Fruit fly (Drosophila melanogaster) whole organism, embryonic: Measurements from ENCODE around the gene RhoGAP100F.

Source experiments
- CG11695 ChIP-seq: fragments of 200-800 bp; sonication (Bioruptor generic); IDR thresholded peaks from 3 replicates; pipeline ENCODE4 v1.3.6; 2022; ENCODE audit warnings: missing biosample characterization, missing genetic modification characterization
- CG12155 ChIP-seq: fragments of 200-800 bp; sonication (Bioruptor generic); optimal IDR thresholded peaks from 3 replicates; lab custom pipeline; 2016; ENCODE audit warnings: missing biosample characterization, missing genetic modification characterization
- CG12391 ChIP-seq: fragments of 200-800 bp; sonication (Bioruptor generic); optimal IDR thresholded peaks from 3 replicates; lab custom pipeline; 2018; ENCODE audit warnings: missing biosample characterization, mild to moderate bottlenecking, missing genetic modification characterization, moderate library complexity
- CG12659 ChIP-seq: fragments of 200-800 bp; sonication (Bioruptor generic); optimal IDR thresholded peaks from 3 replicates; lab custom pipeline; 2017; ENCODE audit warnings: mild to moderate bottlenecking, missing biosample characterization, missing genetic modification reagents, missing genetic modification characterization
- CG13287 ChIP-seq: fragments of 200-800 bp; sonication (Bioruptor generic); IDR thresholded peaks from 2 replicates; pipeline ENCODE4 v1.3.6; 2022; ENCODE audit warnings: missing biosample characterization, missing genetic modification characterization; ENCODE audit not compliant: partially characterized antibody
- CG14710 ChIP-seq: fragments of 200-800 bp; sonication (Bioruptor generic); optimal IDR thresholded peaks from 3 replicates; lab custom pipeline; 2019; ENCODE audit warnings: missing biosample characterization, mild to moderate bottlenecking, missing genetic modification characterization, moderate library complexity
- CG1603 ChIP-seq: fragments of 200-800 bp; sonication (Bioruptor generic); optimal IDR thresholded peaks from 2 replicates; lab custom pipeline; 2019; ENCODE audit warnings: missing biosample characterization, mild to moderate bottlenecking, missing genetic modification characterization, moderate library complexity
- CG1832 ChIP-seq: fragments of 200-800 bp; sonication (Bioruptor generic); optimal IDR thresholded peaks from 2 replicates; lab custom pipeline; 2017; ENCODE audit warnings: missing biosample characterization, mild to moderate bottlenecking, missing genetic modification characterization, inconsistent platforms
- CG18476 ChIP-seq: fragments of 200-800 bp; sonication (Bioruptor generic); optimal IDR thresholded peaks from 2 replicates; lab custom pipeline; 2016; ENCODE audit warnings: missing biosample characterization, mild to moderate bottlenecking, missing genetic modification characterization
- CG4404 ChIP-seq: fragments of 200-800 bp; sonication (Bioruptor generic); IDR thresholded peaks from 2 replicates; pipeline ENCODE4 v1.3.6; 2022; ENCODE audit warnings: missing biosample characterization, missing genetic modification characterization
- CG5180 ChIP-seq: fragments of 200-800 bp; sonication (Bioruptor generic); optimal IDR thresholded peaks from 3 replicates; lab custom pipeline; 2017; ENCODE audit warnings: missing biosample characterization, missing genetic modification characterization, mild to moderate bottlenecking, moderate library complexity, missing genetic modification reagents
- CG6689 ChIP-seq: fragments of 200-800 bp; sonication (Bioruptor generic); IDR thresholded peaks from 2 replicates; pipeline ENCODE4 v1.3.6; 2022; ENCODE audit warnings: missing biosample characterization, missing genetic modification characterization
- CG6854 ChIP-seq: fragments of 200-800 bp; sonication (Bioruptor generic); optimal IDR thresholded peaks from 3 replicates; lab custom pipeline; 2017; ENCODE audit warnings: missing biosample characterization, mild to moderate bottlenecking, missing genetic modification characterization
- CG9437 ChIP-seq: fragments of 200-800 bp; sonication (Bioruptor generic); optimal IDR thresholded peaks from 2 replicates; lab custom pipeline; 2018; ENCODE audit warnings: missing biosample characterization, mild to moderate bottlenecking, missing genetic modification characterization
- CG9797 ChIP-seq: fragments of 200-800 bp; sonication (Bioruptor generic); optimal IDR thresholded peaks from 3 replicates; lab custom pipeline; 2018; ENCODE audit warnings: missing biosample characterization, mild to moderate bottlenecking, missing genetic modification characterization
- CTCF ChIP-seq: fragments of 200-800 bp; sonication (Bioruptor generic); optimal IDR thresholded peaks from 2 replicates; lab custom pipeline; 2017; ENCODE audit warnings: missing biosample characterization, mild to moderate bottlenecking, missing genetic modification characterization, moderate library complexity
- D19A ChIP-seq: fragments of 200-800 bp; optimal IDR thresholded peaks from 3 replicates; lab custom pipeline; 2019; ENCODE audit warnings: missing biosample characterization, mild to moderate bottlenecking, missing genetic modification characterization, moderate library complexity
- Dll ChIP-seq: fragments of 200-800 bp; sonication (Bioruptor generic); IDR thresholded peaks from 4 replicates; pipeline ENCODE4 v1.3.6; 2022; ENCODE audit warnings: missing biosample characterization, missing genetic modification characterization; ENCODE audit not compliant: partially characterized antibody
- E2f2 ChIP-seq: fragments of 200-800 bp; sonication (Bioruptor generic); IDR thresholded peaks from 2 replicates; pipeline ENCODE4 v1.3.6; 2022; ENCODE audit warnings: missing biosample characterization, missing genetic modification characterization
- Ets97D ChIP-seq: fragments of 200-800 bp; sonication (Bioruptor generic); optimal IDR thresholded peaks from 3 replicates; lab custom pipeline; 2016; ENCODE audit warnings: missing biosample characterization, missing genetic modification characterization
- Hand ChIP-seq: fragments of 200-800 bp; sonication (Bioruptor generic); optimal IDR thresholded peaks from 2 replicates; lab custom pipeline; 2017; ENCODE audit warnings: mild to moderate bottlenecking, missing biosample characterization, missing genetic modification reagents, missing genetic modification characterization
- HmgZ ChIP-seq: fragments of 200-800 bp; sonication (Bioruptor generic); optimal IDR thresholded peaks from 2 replicates; lab custom pipeline; 2018; ENCODE audit warnings: missing biosample characterization, mild to moderate bottlenecking, missing genetic modification characterization
- Lhr ChIP-seq: fragments of 200-800 bp; sonication (Bioruptor generic); optimal IDR thresholded peaks from 3 replicates; lab custom pipeline; 2017; ENCODE audit warnings: mild to moderate bottlenecking, missing biosample characterization, missing genetic modification reagents, missing genetic modification characterization
- Lim3 ChIP-seq: fragments of 200-800 bp; sonication (Bioruptor generic); IDR thresholded peaks from 2 replicates; pipeline ENCODE4 v1.3.6; 2022; ENCODE audit warnings: missing biosample characterization, missing genetic modification characterization
- MBD-R2 ChIP-seq: fragments of 200-800 bp; sonication (Bioruptor generic); IDR thresholded peaks from 2 replicates; pipeline ENCODE4 v1.3.6; 2022; ENCODE audit warnings: missing biosample characterization, missing genetic modification characterization
- Mad ChIP-seq: fragments of 200-800 bp; sonication (Bioruptor generic); optimal IDR thresholded peaks from 2 replicates; lab custom pipeline; 2016; ENCODE audit warnings: missing biosample characterization, missing genetic modification characterization
- Med ChIP-seq: fragments of 200-800 bp; sonication (Bioruptor generic); peaks from one replicate; lab custom pipeline; 2016; ENCODE audit warnings: missing biosample characterization, missing genetic modification characterization, mild to moderate bottlenecking, inconsistent platforms, moderate library complexity
- Meics ChIP-seq: fragments of 200-800 bp; sonication (Bioruptor generic); optimal IDR thresholded peaks from 2 replicates; lab custom pipeline; 2017; ENCODE audit warnings: missing biosample characterization, mild to moderate bottlenecking, missing genetic modification characterization
- Myb ChIP-seq: fragments of 200-800 bp; sonication (Bioruptor generic); optimal IDR thresholded peaks from 2 replicates; lab custom pipeline; 2016; ENCODE audit warnings: missing biosample characterization, missing genetic modification characterization
- Nf-YC ChIP-seq: fragments of 200-800 bp; optimal IDR thresholded peaks from 3 replicates; lab custom pipeline; 2019; ENCODE audit warnings: missing biosample characterization, mild to moderate bottlenecking, missing genetic modification characterization, moderate library complexity
- Pdp1 ChIP-seq, 2 experiments: fragments of 200-800 bp; sonication (Bioruptor generic); optimal IDR thresholded peaks; 3 replicates each; lab custom pipeline; 2016; ENCODE audit warnings: missing biosample characterization in 2 of 2, missing genetic modification characterization in 2 of 2, mild to moderate bottlenecking in 1 of 2, moderate library complexity in 1 of 2
- Scr ChIP-seq: fragments of 200-800 bp; sonication (Bioruptor generic); IDR thresholded peaks from 2 replicates; pipeline ENCODE4 v1.3.6; 2022; ENCODE audit warnings: missing biosample characterization, missing genetic modification characterization; ENCODE audit not compliant: partially characterized antibody
- YL-1 ChIP-seq: fragments of 200-800 bp; sonication (Bioruptor generic); optimal IDR thresholded peaks from 3 replicates; lab custom pipeline; 2017; ENCODE audit warnings: missing biosample characterization, mild to moderate bottlenecking, missing genetic modification characterization
- ato ChIP-seq: fragments of 200-800 bp; sonication (Bioruptor generic); IDR thresholded peaks from 2 replicates; pipeline ENCODE4 v1.3.6; 2022; ENCODE audit warnings: missing biosample characterization, missing genetic modification characterization; ENCODE audit not compliant: partially characterized antibody
- cg ChIP-seq: fragments of 200-800 bp; sonication (Bioruptor generic); optimal IDR thresholded peaks from 3 replicates; lab custom pipeline; 2019; ENCODE audit warnings: missing biosample characterization, mild to moderate bottlenecking, missing genetic modification characterization, moderate library complexity
- dan ChIP-seq: fragments of 200-800 bp; sonication (Bioruptor generic); IDR thresholded peaks from 2 replicates; pipeline ENCODE4 v1.3.6; 2022; ENCODE audit warnings: missing biosample characterization, missing genetic modification characterization
- dysf ChIP-seq: fragments of 200-800 bp; sonication (Bioruptor generic); IDR thresholded peaks from 3 replicates; pipeline ENCODE4 v1.3.6; 2022; ENCODE audit warnings: missing biosample characterization, missing genetic modification characterization
- ewg ChIP-seq: fragments of 200-800 bp; sonication (Bioruptor generic); optimal IDR thresholded peaks from 3 replicates; lab custom pipeline; 2017; ENCODE audit warnings: mild to moderate bottlenecking, missing biosample characterization, missing genetic modification reagents, missing genetic modification characterization
- gfzf ChIP-seq: fragments of 200-800 bp; sonication (Bioruptor generic); optimal IDR thresholded peaks from 2 replicates; lab custom pipeline; 2016; ENCODE audit warnings: missing biosample characterization, mild to moderate bottlenecking, missing genetic modification characterization, moderate library complexity
- hkb ChIP-seq, 2 experiments: fragments of 200-800 bp in 1 of 2; fragments of >200 bp in 1 of 2; sonication (Bioruptor generic) in 1 of 2; IDR thresholded peaks in 1 of 2; optimal IDR thresholded peaks in 1 of 2; 2 replicates each; pipeline versions ENCODE4 v1.3.6 to Lab custom; 2017 to 2022; ENCODE audit warnings: missing biosample characterization in 1 of 2, missing genetic modification characterization in 1 of 2
- maf-S ChIP-seq: fragments of 200-800 bp; sonication (Bioruptor generic); optimal IDR thresholded peaks from 2 replicates; lab custom pipeline; 2016; ENCODE audit warnings: missing biosample characterization, missing genetic modification characterization
- pzg ChIP-seq: fragments of 200-800 bp; sonication (Bioruptor generic); optimal IDR thresholded peaks from 3 replicates; lab custom pipeline; 2018; ENCODE audit warnings: missing biosample characterization, mild to moderate bottlenecking, missing genetic modification characterization, moderate library complexity
- sens ChIP-seq: fragments of 200-800 bp; sonication (Bioruptor generic); peaks from one replicate; lab custom pipeline; 2016; ENCODE audit warnings: missing biosample characterization, missing genetic modification characterization
- seq ChIP-seq: fragments of 200-800 bp; sonication (Bioruptor generic); IDR thresholded peaks from 2 replicates; pipeline ENCODE4 v1.3.6; 2022; ENCODE audit warnings: missing biosample characterization, missing genetic modification characterization
- sqz ChIP-seq: fragments of 200-800 bp; sonication (Bioruptor generic); optimal IDR thresholded peaks from 3 replicates; lab custom pipeline; 2018; ENCODE audit warnings: missing biosample characterization, mild to moderate bottlenecking, missing genetic modification characterization
- unc-4 ChIP-seq: fragments of 200-800 bp; sonication (Bioruptor generic); IDR thresholded peaks from 2 replicates; pipeline ENCODE4 v1.3.6; 2022; ENCODE audit warnings: missing biosample characterization, missing genetic modification characterization; ENCODE audit not compliant: partially characterized antibody
- vnd ChIP-seq: fragments of 200-800 bp; sonication (Bioruptor generic); IDR thresholded peaks from 3 replicates; pipeline ENCODE4 v1.3.6; 2022; ENCODE audit warnings: missing biosample characterization, missing genetic modification characterization; ENCODE audit not compliant: partially characterized antibody

The RhoGAP100F gene

dm6 chr3R:31812117-31812975 is at the start of gene RhoGAP100F, which contains the start of gene FeCH:
TSS of gene RhoGAP100F (plus strand) at chr3R:31812609.
TSS of gene FeCH (minus strand) at chr3R:31812296.
- TF ChIP-seq Lim3 (no peak), Pdp1 (GFP tag; optimal IDR thresholded peaks at IDR 0.05; lab: Kevin White, UChicago) (peak in 1 of 2 experiments; percentile 96), CG14710 (peak; percentile 34), MBD-R2 (GFP tag; lab: Robert Waterston, UW) (peak; percentile 73), CG18476 (no peak), CG13287 (GFP tag; lab: Robert Waterston, UW) (peak; percentile 35; the same call in 1 of the 2 replicates), Meics (GFP tag; lab: Kevin White, UChicago) (no peak), sqz (GFP tag; lab: Kevin White, UChicago) (peak; percentile 52), unc-4 (GFP tag; lab: Robert Waterston, UW) (0 out of 2 replicates have a peak, but pooled peaks have one; percentile 26), Mad (no peak), sens (GFP tag; lab: Kevin White, UChicago) (peak; percentile 29), CTCF (GFP tag; lab: Kevin White, UChicago) (peak; percentile 94), Nf-YC (tag; lab: Kevin White, UChicago) (no peak), HmgZ (peak; percentile 2), CG5180 (GFP tag; lab: Kevin White, UChicago) (peak; percentile 41), gfzf (peak; percentile 81), pzg (GFP tag; lab: Kevin White, UChicago) (peak; percentile 60), seq (GFP tag; lab: Robert Waterston, UW) (peak; percentile 53; the same call in 1 of the 2 replicates), hkb (optimal IDR thresholded peaks at IDR 0.05; lab: Kevin White, UChicago) (no peak), hkb (GFP tag; IDR thresholded peaks at IDR 0.05; lab: Robert Waterston, UW) (no peak), maf-S (no peak), CG12659 (GFP tag; lab: Kevin White, UChicago) (peak; percentile 49), Med (GFP tag; lab: Kevin White, UChicago) (peak; percentile 13), Myb (peak; percentile 69), Dll (GFP tag; lab: Robert Waterston, UW) (0 out of 4 replicates have a peak, but pooled peaks have one; percentile 32), CG4404 (GFP tag; lab: Robert Waterston, UW) (no peak), E2f2 (GFP tag; lab: Robert Waterston, UW) (peak; percentile 64), cg (peak; percentile 56), CG11695 (GFP tag; lab: Robert Waterston, UW) (no peak), YL-1 (peak; percentile 21), dan (GFP tag; lab: Robert Waterston, UW) (no peak), dysf (GFP tag; lab: Robert Waterston, UW) (0 out of 3 replicates have a peak, but pooled peaks have one; percentile 16), Scr (GFP tag; lab: Robert Waterston, UW) (0 out of 2 replicates have a peak, but pooled peaks have one; percentile 15), Ets97D (GFP tag; lab: Kevin White, UChicago) (peak; percentile 19), CG1832 (peak; percentile 36), CG6854 (GFP tag; lab: Kevin White, UChicago) (no peak), D19A (tag; lab: Kevin White, UChicago) (no peak), vnd (GFP tag; lab: Robert Waterston, UW) (no peak), CG12391 (tag; lab: Kevin White, UChicago) (no peak), CG6689 (GFP tag; lab: Robert Waterston, UW) (no peak), ato (GFP tag; lab: Robert Waterston, UW) (no peak), Hand (GFP tag; lab: Kevin White, UChicago) (peak; percentile 5), CG9437 (GFP tag; lab: Kevin White, UChicago) (peak; percentile 20), CG1603 (tag; lab: Kevin White, UChicago) (peak; percentile 29), ewg (GFP tag; lab: Kevin White, UChicago) (peak; percentile 91), Lhr (GFP tag; lab: Kevin White, UChicago) (peak; percentile 54), CG12155 (GFP tag; lab: Kevin White, UChicago) (peak; percentile 44), CG9797 (GFP tag; lab: Kevin White, UChicago) (peak; percentile 64)
